Worm (Caenorhabditis elegans) whole organism, L1 larva: Measurements from ENCODE around the gene srb-1.

Source experiments
- nhr-76 ChIP-seq: sonication (generic microtip); optimal IDR thresholded peaks from 2 replicates; lab custom pipeline; 2017; ENCODE audit warnings: missing biosample characterization, missing genetic modification characterization
- skn-1 ChIP-seq: fragments of 150-350 bp; optimal IDR thresholded peaks from 2 replicates; lab custom pipeline; 2014; ENCODE audit warnings: missing biosample characterization, missing genetic modification characterization

DNA sequence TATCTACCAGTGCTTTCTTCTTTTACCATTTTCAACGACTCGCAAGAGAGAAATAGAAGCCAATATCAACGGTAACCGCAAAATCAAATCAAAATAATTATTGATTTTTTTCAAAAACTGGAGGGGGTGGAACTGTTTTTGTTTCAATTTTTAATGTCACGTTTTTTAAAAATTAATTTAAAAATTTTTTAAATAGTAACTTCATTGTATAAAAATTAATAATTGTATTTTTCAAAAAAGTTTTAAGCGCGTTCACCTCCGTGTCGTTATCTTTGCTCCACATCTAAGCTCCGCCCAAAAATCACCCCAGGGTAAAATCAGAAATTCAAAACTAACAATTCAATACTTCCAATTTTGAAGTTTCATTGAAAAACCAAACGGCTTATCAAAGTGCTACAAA, 9.7 kb downstream of the srb-1 start, which contains the start of gene C27D6.11:
- TF ChIP-seq skn-1 (tag; lab: Kevin White, UChicago): no peak
- TF ChIP-seq nhr-76 (tag; lab: Kevin White, UChicago): no peak
